Worm (Caenorhabditis elegans): ENCODE results near the gene ilkp-1.

ilkp-1 gene

DNA sequence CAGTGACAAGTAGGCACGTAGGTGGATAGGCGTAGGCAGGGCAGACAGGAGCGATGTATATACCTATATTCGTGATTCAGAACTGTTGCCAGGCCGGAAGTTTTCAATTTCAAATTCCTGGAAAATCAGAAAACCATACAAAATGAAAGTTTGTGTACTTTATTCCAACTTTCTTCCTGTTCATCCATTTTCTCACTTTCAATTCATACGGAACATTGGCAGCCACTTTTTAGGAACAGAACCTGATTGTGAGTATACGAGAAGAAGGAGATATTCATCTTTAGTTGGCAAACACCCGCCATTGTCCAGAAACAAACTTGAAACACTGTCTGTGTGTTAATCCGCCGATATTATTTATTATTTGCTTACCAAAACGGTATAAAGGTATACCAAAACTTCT, 14.3 kb upstream of the ilkp-1 start, which contains the start of gene srlf-15:
srlf-15 (plus strand) TSS at position 301 of the 400 bp plus-strand sequence.
- no peak for TF ChIP-seq nhr-23 (tag; optimal IDR thresholded peaks at IDR 0.05)
- no peak for TF ChIP-seq unc-55 (GFP tag; optimal IDR thresholded peaks at IDR 0.05)

DNA sequence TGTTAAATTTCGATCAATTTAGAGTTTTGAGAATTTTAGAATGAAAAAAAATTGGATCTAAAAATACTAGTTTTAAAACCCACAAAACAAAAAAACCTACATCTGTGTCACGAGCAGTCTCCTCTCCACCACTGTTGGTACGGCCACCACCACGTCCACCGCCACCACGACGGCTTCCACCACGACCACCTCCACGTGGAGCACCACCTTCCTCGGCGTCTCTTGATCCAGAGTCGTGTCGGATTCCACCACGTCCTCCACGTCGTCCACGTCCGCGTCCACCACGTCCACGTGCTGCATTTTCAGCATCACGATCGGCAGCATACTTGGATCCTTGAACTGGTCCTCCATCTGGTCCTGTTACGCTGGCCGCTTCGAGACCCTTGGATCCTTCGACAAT, 9.9 kb upstream of the ilkp-1 start:
- TF ChIP-seq lsy-2 (tag; optimal IDR thresholded peaks at IDR 0.05), result no peak
- TF ChIP-seq ama-1 (optimal IDR thresholded peaks at IDR 0.05), result no peak
- TF ChIP-seq ztf-11 (tag; optimal IDR thresholded peaks at IDR 0.05), result no peak
- no peak for TF ChIP-seq mdl-1 (tag; optimal IDR thresholded peaks at IDR 0.05)
- TF ChIP-seq elt-3 (tag; optimal IDR thresholded peaks at IDR 0.05), result no peak
- no peak for TF ChIP-seq sem-4 (tag; optimal IDR thresholded peaks at IDR 0.05)
- no peak for TF ChIP-seq ZK546.5 (tag; optimal IDR thresholded peaks at IDR 0.05)
- no peak for TF ChIP-seq mbf-1 (tag; optimal IDR thresholded peaks at IDR 0.05)
- no peak for TF ChIP-seq sma-3 (GFP tag; optimal IDR thresholded peaks at IDR 0.05)
- no peak for TF ChIP-seq nhr-23 (tag; optimal IDR thresholded peaks at IDR 0.05)
- no peak for TF ChIP-seq C34F6.9 (tag; optimal IDR thresholded peaks at IDR 0.05)
- TF ChIP-seq elt-1 (tag; optimal IDR thresholded peaks at IDR 0.05), result no peak
- TF ChIP-seq nhr-6 (tag; optimal IDR thresholded peaks at IDR 0.05), result no peak
- TF ChIP-seq F13H6.1 (tag; optimal IDR thresholded peaks at IDR 0.05), result no peak
- TF ChIP-seq peb-1 (tag; optimal IDR thresholded peaks at IDR 0.05), result no peak
- TF ChIP-seq mab-5 (tag; optimal IDR thresholded peaks at IDR 0.05), result no peak
- TF ChIP-seq fos-1 (tag; optimal IDR thresholded peaks at IDR 0.05), result no peak

ce11 chrII:11041027-11041426, 9.0 kb upstream of the ilkp-1 start, which contains the start of gene cey-1:
TSS of gene cey-1 (minus strand) at chrII:11041206.
- TF ChIP-seq ama-1 (optimal IDR thresholded peaks at IDR 0.05) (no peak), alr-1 (tag; optimal IDR thresholded peaks at IDR 0.05) (no peak), zag-1 (tag; optimal IDR thresholded peaks at IDR 0.05) (no peak), Y55F3AM.14 (GFP tag; optimal IDR thresholded peaks at IDR 0.05) (no peak), elt-1 (tag; optimal IDR thresholded peaks at IDR 0.05) (no peak), ceh-82 (tag; optimal IDR thresholded peaks at IDR 0.05) (no peak), elt-3 (tag; optimal IDR thresholded peaks at IDR 0.05) (no peak), sma-9 (GFP tag; optimal IDR thresholded peaks at IDR 0.05) (no peak), sma-9 (tag; optimal IDR thresholded peaks at IDR 0.05) (no peak), unc-39 (tag; optimal IDR thresholded peaks at IDR 0.05) (no peak), nhr-6 (tag; optimal IDR thresholded peaks at IDR 0.05) (no peak), nhr-23 (tag; optimal IDR thresholded peaks at IDR 0.05) (no peak), ceh-16 (tag; optimal IDR thresholded peaks at IDR 0.05) (no peak)

- TF ChIP-seq nhr-21 (tag; optimal IDR thresholded peaks at IDR 0.05) (no peak), fos-1 (tag; optimal IDR thresholded peaks at IDR 0.05) (no peak), ztf-11 (tag; optimal IDR thresholded peaks at IDR 0.05) (no peak), lin-13 (GFP tag; optimal IDR thresholded peaks at IDR 0.05) (no peak), peb-1 (tag; optimal IDR thresholded peaks at IDR 0.05) (no peak), gmeb-1 (tag; optimal IDR thresholded peaks at IDR 0.05) (no peak), nhr-10 (tag; optimal IDR thresholded peaks at IDR 0.05) (no peak), sma-9 (GFP tag; optimal IDR thresholded peaks at IDR 0.05) (no peak), sma-9 (tag; optimal IDR thresholded peaks at IDR 0.05) (no peak), ceh-82 (tag; optimal IDR thresholded peaks at IDR 0.05) (no peak), nhr-11 (tag; optimal IDR thresholded peaks at IDR 0.05) (no peak), R02D3.7 (tag; optimal IDR thresholded peaks at IDR 0.05) (no peak), nhr-6 (tag; optimal IDR thresholded peaks at IDR 0.05) (peak; percentile 26), sem-4 (tag; optimal IDR thresholded peaks at IDR 0.05) (peak; percentile 28), skn-1 (tag; optimal IDR thresholded peaks at IDR 0.05) (no peak), unc-39 (tag; optimal IDR thresholded peaks at IDR 0.05) (no peak), unc-55 (GFP tag; optimal IDR thresholded peaks at IDR 0.05) (peak; percentile 53), nhr-25 (tag; optimal IDR thresholded peaks at IDR 0.05) (no peak), lin-39 (tag; optimal IDR thresholded peaks at IDR 0.05) (no peak), lin-11 (tag; optimal IDR thresholded peaks at IDR 0.05) (no peak), zag-1 (tag; optimal IDR thresholded peaks at IDR 0.05) (no peak), egl-27 (tag; optimal IDR thresholded peaks at IDR 0.05) (no peak), unc-62 (GFP tag; optimal IDR thresholded peaks at IDR 0.05) (no peak), nhr-77 (tag; optimal IDR thresholded peaks at IDR 0.05) (no peak), nhr-129 (tag; optimal IDR thresholded peaks at IDR 0.05) (peak; percentile 50), ceh-16 (tag; optimal IDR thresholded peaks at IDR 0.05) (no peak), F13H6.1 (tag; optimal IDR thresholded peaks at IDR 0.05) (peak; percentile 42), elt-3 (tag; optimal IDR thresholded peaks at IDR 0.05) (no peak), mab-5 (tag; optimal IDR thresholded peaks at IDR 0.05) (no peak), ztf-4 (tag; optimal IDR thresholded peaks at IDR 0.05) (peak; percentile 49), nhr-237 (tag; optimal IDR thresholded peaks at IDR 0.05) (no peak), ZK546.5 (tag; optimal IDR thresholded peaks at IDR 0.05) (no peak), mbf-1 (tag; optimal IDR thresholded peaks at IDR 0.05) (no peak), crh-2 (tag; optimal IDR thresholded peaks at IDR 0.05) (peak; percentile 39), snpc-4 (tag; optimal IDR thresholded peaks at IDR 0.05) (no peak), nhr-12 (tag; optimal IDR thresholded peaks at IDR 0.05) (no peak), ztf-1 (GFP tag; conservative IDR thresholded peaks at IDR 0.05) (no peak), alr-1 (tag; optimal IDR thresholded peaks at IDR 0.05) (no peak), sma-3 (GFP tag; optimal IDR thresholded peaks at IDR 0.05) (no peak), elt-1 (tag; optimal IDR thresholded peaks at IDR 0.05) (no peak), dmd-4 (tag; optimal IDR thresholded peaks at IDR 0.05) (no peak)
Observed at ce11 chrII:11041846-11042262, 8.2 kb upstream of the ilkp-1 start.
